Fruit fly (Drosophila melanogaster): ENCODE data around the gene AMPKalpha.

- TF ChIP-seq fkh (GFP tag; optimal IDR thresholded peaks at IDR 0.05) (peak; percentile 93), Hr38 (GFP tag; optimal IDR thresholded peaks at IDR 0.05) (no peak), dac (GFP tag; optimal IDR thresholded peaks at IDR 0.05) (no peak), CG31627 (GFP tag; optimal IDR thresholded peaks at IDR 0.05) (no peak), acj6 (GFP tag; optimal IDR thresholded peaks at IDR 0.05) (no peak), CG11294 (GFP tag; IDR thresholded peaks at IDR 0.05) (no peak), Lpt (GFP tag; optimal IDR thresholded peaks at IDR 0.05) (no peak)
These were observed 12.9 kb downstream of the AMPKalpha start for dm6 chrX:1388148-1388703.

All from whole organism, prepupa.